Worm (Caenorhabditis elegans): ENCODE measurements around the gene F01E11.3.
A peak's percentile ranks its signal among the peaks of the same experiment; 100 is the strongest.

F01E11.3 gene

ce11 chrX:6935430-6935829, 31.7 kb upstream of the F01E11.3 start, which contains the start of gene C16E9.2:
C16E9.2 (plus strand) TSS chrX:6935730.
- TF ChIP-seq lin-15B (tag; optimal IDR thresholded peaks at IDR 0.05) (no peak), elt-3 (tag; optimal IDR thresholded peaks at IDR 0.05) (no peak), nhr-76 (tag; optimal IDR thresholded peaks at IDR 0.05) (no peak), ztf-4 (tag; optimal IDR thresholded peaks at IDR 0.05) (no peak), lin-39 (tag; optimal IDR thresholded peaks at IDR 0.05) (no peak), tbx-2 (tag; optimal IDR thresholded peaks at IDR 0.05) (no peak), pqm-1 (tag; optimal IDR thresholded peaks at IDR 0.05) (no peak), mdl-1 (tag; optimal IDR thresholded peaks at IDR 0.05) (no peak), elt-2 (tag; optimal IDR thresholded peaks at IDR 0.05) (no peak), unc-62 (GFP tag; optimal IDR thresholded peaks at IDR 0.05) (no peak), fos-1 (tag; optimal IDR thresholded peaks at IDR 0.05) (no peak), lsy-12 (tag; optimal IDR thresholded peaks at IDR 0.05) (no peak), hmg-11 (tag; optimal IDR thresholded peaks at IDR 0.05) (no peak)

ce11 chrX:6937742-6938141, 29.4 kb upstream of the F01E11.3 start:
- TF ChIP-seq unc-62 (GFP tag; optimal IDR thresholded peaks at IDR 0.05) (no peak), eor-1 (tag; optimal IDR thresholded peaks at IDR 0.05) (no peak), nhr-28 (tag; optimal IDR thresholded peaks at IDR 0.05) (no peak), ceh-16 (tag; optimal IDR thresholded peaks at IDR 0.05) (no peak), lin-39 (tag; optimal IDR thresholded peaks at IDR 0.05) (no peak), hmg-11 (tag; optimal IDR thresholded peaks at IDR 0.05) (no peak), fos-1 (tag; optimal IDR thresholded peaks at IDR 0.05) (no peak), nhr-11 (tag; optimal IDR thresholded peaks at IDR 0.05) (no peak), nhr-237 (tag; optimal IDR thresholded peaks at IDR 0.05) (no peak), fkh-2 (tag; optimal IDR thresholded peaks at IDR 0.05) (no peak), pqm-1 (tag; optimal IDR thresholded peaks at IDR 0.05) (no peak), ZK546.5 (tag; optimal IDR thresholded peaks at IDR 0.05) (no peak)

ce11 chrX:6939917-6940316, 27.2 kb upstream of the F01E11.3 start, which contains the start of gene C16E9.1:
C16E9.1 (plus strand) TSS chrX:6940217.
- no peak for TF ChIP-seq sea-2 (GFP tag; optimal IDR thresholded peaks at IDR 0.05)
- TF ChIP-seq tbx-2 (tag; optimal IDR thresholded peaks at IDR 0.05) = no peak

ce11 chrX:6940775-6941174, 26.4 kb upstream of the F01E11.3 start:
- TF ChIP-seq ztf-4 (tag; optimal IDR thresholded peaks at IDR 0.05) (no peak), eor-1 (tag; optimal IDR thresholded peaks at IDR 0.05) (no peak), lin-39 (tag; optimal IDR thresholded peaks at IDR 0.05) (no peak), nhr-12 (tag; optimal IDR thresholded peaks at IDR 0.05) (no peak), nhr-77 (tag; optimal IDR thresholded peaks at IDR 0.05) (no peak), R02D3.7 (tag; optimal IDR thresholded peaks at IDR 0.05) (no peak), nhr-67 (tag; optimal IDR thresholded peaks at IDR 0.05) (no peak)

- TF ChIP-seq nhr-28 (tag; optimal IDR thresholded peaks at IDR 0.05) (no peak), ceh-82 (tag; optimal IDR thresholded peaks at IDR 0.05) (no peak), nhr-23 (tag; optimal IDR thresholded peaks at IDR 0.05) (peak; percentile 76), elt-1 (tag; optimal IDR thresholded peaks at IDR 0.05) (peak; percentile 66)
Observed at ce11 chrX:6941711-6942110, 25.4 kb upstream of the F01E11.3 start.

- TF ChIP-seq nhr-28 (tag; optimal IDR thresholded peaks at IDR 0.05) (no peak), sea-2 (GFP tag; optimal IDR thresholded peaks at IDR 0.05) (no peak), nhr-25 (tag; optimal IDR thresholded peaks at IDR 0.05) (no peak)
Observed at ce11 chrX:6946789-6947188, 20.4 kb upstream of the F01E11.3 start.

ce11 chrX:6953339-6953738, 13.8 kb upstream of the F01E11.3 start:
- TF ChIP-seq sea-2 (GFP tag; optimal IDR thresholded peaks at IDR 0.05) = no peak
- TF ChIP-seq eor-1 (tag; optimal IDR thresholded peaks at IDR 0.05) = no peak
- no peak for TF ChIP-seq ceh-82 (tag; optimal IDR thresholded peaks at IDR 0.05)
- TF ChIP-seq mml-1 (tag; optimal IDR thresholded peaks at IDR 0.05) = no peak
- no peak for TF ChIP-seq hmg-11 (tag; optimal IDR thresholded peaks at IDR 0.05)
- TF ChIP-seq zag-1 (tag; optimal IDR thresholded peaks at IDR 0.05) = no peak
- no peak for TF ChIP-seq ceh-9 (tag; optimal IDR thresholded peaks at IDR 0.05)
